Fruit fly (Drosophila melanogaster): Measurements from ENCODE around the gene CG13081.

CG13081 gene

dm6 chr2L:19546869-19547710 is 6.7 kb downstream of the CG13081 start, which contains the start of gene CG10337:
CG10337 (minus strand) TSS chr2L:19546959.
- peak; percentile 34 for TF ChIP-seq topi (GFP tag; optimal IDR thresholded peaks at IDR 0.05)
- peak; percentile 55 for TF ChIP-seq vri (GFP tag; optimal IDR thresholded peaks at IDR 0.05)
- peak; percentile 9 for TF ChIP-seq OdsH (GFP tag; optimal IDR thresholded peaks at IDR 0.05)
- TF ChIP-seq Lpt (GFP tag; optimal IDR thresholded peaks at IDR 0.05) = no peak
- peak; percentile 29 for TF ChIP-seq CG32006 (GFP tag; optimal IDR thresholded peaks at IDR 0.05)
- peak; percentile 8 for TF ChIP-seq Ets96B (tag; optimal IDR thresholded peaks at IDR 0.05)
- TF ChIP-seq Sox102F (GFP tag; optimal IDR thresholded peaks at IDR 0.05) = peak; percentile 19
- peak; percentile 19 for TF ChIP-seq dsx (GFP tag; optimal IDR thresholded peaks at IDR 0.05; ENCODE audit: poor library complexity, severe bottlenecking)
- peak; percentile 42; the same call in 1 of the 3 replicates for TF ChIP-seq CG6163 (GFP tag; IDR thresholded peaks at IDR 0.05)
- peak; percentile 25 for TF ChIP-seq CG3919 (GFP tag; optimal IDR thresholded peaks at IDR 0.05)
- no peak for TF ChIP-seq CG11762 (GFP tag; optimal IDR thresholded peaks at IDR 0.05; ENCODE audit: insufficient read depth)
- TF ChIP-seq pdm3 (GFP tag; optimal IDR thresholded peaks at IDR 0.05) = no peak
- peak; percentile 38 for TF ChIP-seq Met (GFP tag; optimal IDR thresholded peaks at IDR 0.05)
- TF ChIP-seq svp (GFP tag) = peak; percentile 72
- no peak for TF ChIP-seq Sox15 (GFP tag; optimal IDR thresholded peaks at IDR 0.05)
- TF ChIP-seq CG6792 (GFP tag; optimal IDR thresholded peaks at IDR 0.05) = no peak
- peak; percentile 28 for TF ChIP-seq CG34406 (GFP tag; optimal IDR thresholded peaks at IDR 0.05)
- TF ChIP-seq net (GFP tag; optimal IDR thresholded peaks at IDR 0.05) = peak; percentile 17
- peak; percentile 12 for TF ChIP-seq acj6 (GFP tag; optimal IDR thresholded peaks at IDR 0.05)
- no peak for TF ChIP-seq Blimp-1 (GFP tag; optimal IDR thresholded peaks at IDR 0.05)
- TF ChIP-seq CG8632 (GFP tag; optimal IDR thresholded peaks at IDR 0.05) = peak; percentile 24
- TF ChIP-seq CG7368 (GFP tag; optimal IDR thresholded peaks at IDR 0.05) = no peak
- peak; percentile 21 for TF ChIP-seq Hr4 (GFP tag; optimal IDR thresholded peaks at IDR 0.05)
- peak; percentile 84 for TF ChIP-seq Eip78C (GFP tag)
- TF ChIP-seq fkh (GFP tag; optimal IDR thresholded peaks at IDR 0.05) = peak; percentile 87
- TF ChIP-seq CG15336 (GFP tag; IDR thresholded peaks at IDR 0.05) = peak; percentile 52
- no peak for TF ChIP-seq Eip93F (GFP tag; optimal IDR thresholded peaks at IDR 0.05)
- peak; percentile 5 for TF ChIP-seq Hr39 (GFP tag; optimal IDR thresholded peaks at IDR 0.05)
- TF ChIP-seq eg (GFP tag; IDR thresholded peaks at IDR 0.05) = peak; percentile 44; the same call in 1 of the 3 replicates
- TF ChIP-seq fd59A (GFP tag; optimal IDR thresholded peaks at IDR 0.05) = no peak
- TF ChIP-seq ss (GFP tag; optimal IDR thresholded peaks at IDR 0.05) = peak; percentile 13 to 15
- TF ChIP-seq lz (GFP tag; optimal IDR thresholded peaks at IDR 0.05) = peak; percentile 7
- TF ChIP-seq Smox (GFP tag; optimal IDR thresholded peaks at IDR 0.05) = peak; percentile 9
- no peak for TF ChIP-seq CG6276 (GFP tag; optimal IDR thresholded peaks at IDR 0.05)
- peak; percentile 36; the same call in 1 of the 3 replicates for TF ChIP-seq CG8119 (GFP tag; IDR thresholded peaks at IDR 0.05)
- TF ChIP-seq esn (GFP tag; optimal IDR thresholded peaks at IDR 0.05) = peak; percentile 6
- no peak for TF ChIP-seq CG16779 (tag; optimal IDR thresholded peaks at IDR 0.05)
- TF ChIP-seq CG10631 (GFP tag; optimal IDR thresholded peaks at IDR 0.05) = no peak

dm6 chr2L:19548158-19548557 is 7.8 kb downstream of the CG13081 start, which contains the start of gene Tep4:
Tep4 (plus strand) TSS chr2L:19548507.
- peak; percentile 30; the same call in 1 of the 3 replicates for TF ChIP-seq eg (GFP tag; IDR thresholded peaks at IDR 0.05)
- peak; percentile 9 for TF ChIP-seq CG1621 (tag; optimal IDR thresholded peaks at IDR 0.05)
- TF ChIP-seq CG15336 (GFP tag; IDR thresholded peaks at IDR 0.05) = peak; percentile 29; the same call in 1 of the 2 replicates
- no peak for TF ChIP-seq Blimp-1 (GFP tag; optimal IDR thresholded peaks at IDR 0.05)
- peak; percentile 4 for TF ChIP-seq fkh (GFP tag; optimal IDR thresholded peaks at IDR 0.05)
